Worm (Caenorhabditis elegans) whole organism, L4 larva: ENCODE results near the gene C16B8.4.

Experiments used
- F37D6.2 ChIP-seq: sonication (generic microtip); optimal IDR thresholded peaks from 2 replicates; lab custom pipeline; 2016; ENCODE audit warnings: mild to moderate bottlenecking, missing genetic modification characterization, missing compliant biosample characterization
- Y105C5A.15 ChIP-seq: fragments of 200-800 bp; sonication (Bioruptor generic); IDR thresholded peaks from 2 replicates; pipeline ENCODE4 v1.3.6; 2022; ENCODE audit warnings: missing genetic modification characterization, missing compliant biosample characterization
- Y5F2A.4 ChIP-seq: fragments of 200-800 bp; sonication (Bioruptor generic); optimal IDR thresholded peaks from 2 replicates; lab custom pipeline; 2018; ENCODE audit warnings: mild to moderate bottlenecking, missing genetic modification characterization, missing compliant biosample characterization
- Y75B8A.6 ChIP-seq: fragments of 200-800 bp; sonication (Bioruptor generic); IDR thresholded peaks from 2 replicates; pipeline ENCODE4 v1.3.6; 2022; ENCODE audit warnings: missing genetic modification reagents, missing genetic modification characterization, missing compliant biosample characterization
- ZK337.2 ChIP-seq: fragments of 200-800 bp; sonication (Bioruptor generic); IDR thresholded peaks from 2 replicates; pipeline ENCODE4 v1.3.6; 2022; ENCODE audit warnings: missing genetic modification reagents, missing genetic modification characterization, missing compliant biosample characterization
- ceh-28 ChIP-seq: fragments of 150-350 bp; optimal IDR thresholded peaks from 2 replicates; lab custom pipeline; 2014; ENCODE audit warnings: missing biosample characterization, missing genetic modification reagents, missing genetic modification characterization
- ceh-32 ChIP-seq: sonication (generic microtip); optimal IDR thresholded peaks from 2 replicates; lab custom pipeline; 2016; ENCODE audit warnings: mild to moderate bottlenecking, missing genetic modification characterization, missing compliant biosample characterization; ENCODE audit not compliant: poor library complexity
- ces-1 ChIP-seq: fragments of 150-350 bp; sonication (generic microtip); optimal IDR thresholded peaks from 4 replicates; lab custom pipeline; 2014; ENCODE audit warnings: missing biosample characterization, missing genetic modification reagents, missing genetic modification characterization
- cey-2 ChIP-seq: sonication (generic microtip); optimal IDR thresholded peaks from 3 replicates; lab custom pipeline; 2017; ENCODE audit warnings: missing genetic modification characterization, mild to moderate bottlenecking, missing compliant biosample characterization, antibody characterized with exemption, borderline replicate concordance; ENCODE audit not compliant: insufficient read depth
- ctbp-1 ChIP-seq: fragments of 200-800 bp; sonication (Bioruptor generic); IDR thresholded peaks from 2 replicates; pipeline ENCODE4 v1.3.6; 2022; ENCODE audit warnings: missing genetic modification reagents, missing genetic modification characterization, missing compliant biosample characterization
- daf-16 ChIP-seq, 3 experiments: sonication (generic microtip); optimal IDR thresholded peaks; 2 replicates each; lab custom pipeline; 2016 to 2017; ENCODE audit warnings: missing genetic modification characterization in 3 of 3, missing genetic modification reagents in 3 of 3, mild to moderate bottlenecking in 2 of 3, missing compliant biosample characterization in 2 of 3, missing biosample characterization in 1 of 3, moderate library complexity in 1 of 3
- dmd-6 ChIP-seq: fragments of 200-800 bp; sonication (Bioruptor generic); IDR thresholded peaks from 2 replicates; pipeline ENCODE4 v1.3.6; 2022; ENCODE audit warnings: missing genetic modification reagents, missing genetic modification characterization, missing compliant biosample characterization
- dmd-8 ChIP-seq: fragments of 200-800 bp; sonication (Bioruptor generic); IDR thresholded peaks from 2 replicates; pipeline ENCODE4 v1.3.6; 2022; ENCODE audit warnings: missing genetic modification characterization, missing compliant biosample characterization
- dpl-1 ChIP-seq: fragments of 150-350 bp; optimal IDR thresholded peaks from 2 replicates; lab custom pipeline; 2014; ENCODE audit warnings: missing biosample characterization, missing genetic modification reagents, missing genetic modification characterization
- egl-43 ChIP-seq: fragments of 200-800 bp; sonication (Bioruptor generic); IDR thresholded peaks from 2 replicates; pipeline ENCODE4 v1.3.6; 2022; ENCODE audit warnings: missing genetic modification reagents, missing genetic modification characterization, missing compliant biosample characterization
- fos-1 ChIP-seq: fragments of 150-350 bp; optimal IDR thresholded peaks from 2 replicates; lab custom pipeline; 2014; ENCODE audit warnings: missing biosample characterization, missing genetic modification characterization
- gei-8 ChIP-seq: fragments of 200-800 bp; sonication (Bioruptor generic); optimal IDR thresholded peaks from 2 replicates; lab custom pipeline; 2018; ENCODE audit warnings: mild to moderate bottlenecking, missing genetic modification characterization, missing compliant biosample characterization
- hlh-11 ChIP-seq: fragments of 200-800 bp; sonication (Bioruptor generic); optimal IDR thresholded peaks from 2 replicates; lab custom pipeline; 2018; ENCODE audit warnings: mild to moderate bottlenecking, missing genetic modification characterization, missing compliant biosample characterization
- hlh-30 ChIP-seq: sonication (generic microtip); optimal IDR thresholded peaks from 2 replicates; lab custom pipeline; 2017; ENCODE audit warnings: antibody characterized with exemption, mild to moderate bottlenecking, missing genetic modification characterization, missing compliant biosample characterization; ENCODE audit not compliant: insufficient read depth
- hmg-1.1 ChIP-seq: fragments of 200-800 bp; sonication (Bioruptor generic); IDR thresholded peaks from 2 replicates; pipeline ENCODE4 v1.3.6; 2022; ENCODE audit warnings: missing genetic modification reagents, missing genetic modification characterization, missing compliant biosample characterization
- jun-1 ChIP-seq: fragments of 150-350 bp; optimal IDR thresholded peaks from 2 replicates; lab custom pipeline; 2014; ENCODE audit warnings: missing biosample characterization, missing genetic modification reagents, missing genetic modification characterization
- lim-7 ChIP-seq: fragments of 200-800 bp; sonication (Bioruptor generic); IDR thresholded peaks from 2 replicates; pipeline ENCODE4 v1.3.6; 2022; ENCODE audit warnings: missing genetic modification characterization, missing compliant biosample characterization
- lin-29 ChIP-seq: fragments of 200-800 bp; sonication (Bioruptor generic); IDR thresholded peaks from 2 replicates; pipeline ENCODE4 v1.3.6; 2022; ENCODE audit warnings: missing genetic modification reagents, missing genetic modification characterization, missing compliant biosample characterization
- lsy-2 ChIP-seq, 2 experiments: fragments of 150-350 bp in 1 of 2; sonication (generic microtip) in 1 of 2; optimal IDR thresholded peaks; 2 replicates each; lab custom pipeline; 2014 to 2017; ENCODE audit warnings: missing biosample characterization in 2 of 2, missing genetic modification characterization in 2 of 2
- mdt-29 ChIP-seq: fragments of 200-800 bp; sonication (Bioruptor generic); IDR thresholded peaks from 2 replicates; pipeline ENCODE4 v1.3.6; 2022; ENCODE audit warnings: missing genetic modification reagents, missing genetic modification characterization, missing compliant biosample characterization
- mep-1 ChIP-seq: fragments of 150-350 bp; sonication (generic microtip); optimal IDR thresholded peaks from 3 replicates; lab custom pipeline; 2014; ENCODE audit warnings: missing biosample characterization, missing genetic modification characterization
- mxl-3 ChIP-seq: fragments of 200-800 bp; sonication (Bioruptor generic); optimal IDR thresholded peaks from 2 replicates; lab custom pipeline; 2018; ENCODE audit warnings: mild to moderate bottlenecking, missing genetic modification characterization, missing compliant biosample characterization
- nhr-237 ChIP-seq: sonication (generic microtip); optimal IDR thresholded peaks from 2 replicates; lab custom pipeline; 2017; ENCODE audit warnings: missing biosample characterization, missing genetic modification characterization
- nhr-28 ChIP-seq: fragments of 150-350 bp; optimal IDR thresholded peaks from 2 replicates; lab custom pipeline; 2014; ENCODE audit warnings: missing biosample characterization, missing genetic modification characterization
- nhr-41 ChIP-seq: fragments of 200-800 bp; sonication (Bioruptor generic); IDR thresholded peaks from 2 replicates; pipeline ENCODE4 v1.3.6; 2022; ENCODE audit warnings: missing genetic modification reagents, missing genetic modification characterization, missing compliant biosample characterization
- nhr-76 ChIP-seq: fragments of 150-350 bp; optimal IDR thresholded peaks from 2 replicates; lab custom pipeline; 2014; ENCODE audit warnings: missing biosample characterization, missing genetic modification characterization
- pha-4 ChIP-seq, 2 experiments: fragments of 150-350 bp in 1 of 2; fragments of 200-800 bp in 1 of 2; sonication (Bioruptor generic) in 1 of 2; IDR thresholded peaks in 1 of 2; optimal IDR thresholded peaks in 1 of 2; 2 replicates each; pipeline versions ENCODE4 v1.3.6 to Lab custom; 2014 to 2022; ENCODE audit warnings: missing genetic modification characterization in 2 of 2, missing genetic modification reagents in 2 of 2, missing biosample characterization in 1 of 2, missing compliant biosample characterization in 1 of 2
- pqm-1 ChIP-seq: sonication (generic microtip); optimal IDR thresholded peaks from 2 replicates; lab custom pipeline; 2017; ENCODE audit warnings: missing biosample characterization, missing genetic modification characterization
- rbr-2 ChIP-seq: sonication (generic microtip); optimal IDR thresholded peaks from 2 replicates; lab custom pipeline; 2016; ENCODE audit warnings: missing genotype, missing genetic modification characterization, missing compliant biosample characterization
- snpc-1.2 ChIP-seq: fragments of 200-800 bp; sonication (Bioruptor generic); IDR thresholded peaks from 2 replicates; pipeline ENCODE4 v1.3.6; 2022; ENCODE audit warnings: missing genetic modification reagents, missing genetic modification characterization, missing compliant biosample characterization
- spr-1 ChIP-seq: sonication (generic microtip); optimal IDR thresholded peaks from 2 replicates; lab custom pipeline; 2016; ENCODE audit warnings: mild to moderate bottlenecking, missing genetic modification characterization, missing compliant biosample characterization
- spr-3 ChIP-seq: fragments of 200-800 bp; sonication (Bioruptor generic); optimal IDR thresholded peaks from 2 replicates; lab custom pipeline; 2018; ENCODE audit warnings: mild to moderate bottlenecking, missing genetic modification characterization, missing compliant biosample characterization
- tra-1 ChIP-seq: fragments of 200-800 bp; sonication (Bioruptor generic); IDR thresholded peaks from 2 replicates; pipeline ENCODE4 v1.3.6; 2022; ENCODE audit warnings: missing genetic modification reagents, missing genetic modification characterization, missing compliant biosample characterization
- unc-62 ChIP-seq, 3 experiments: fragments of 150-350 bp in 1 of 3; sonication (generic microtip); optimal IDR thresholded peaks in 2 of 3; peaks in 1 of 3; 1 replicate in 1 of 3; 2 replicates in 2 of 3; lab custom pipeline; 2014 to 2017; ENCODE audit warnings: missing biosample characterization in 3 of 3, missing genetic modification characterization in 3 of 3, missing genetic modification reagents in 3 of 3, missing genotype in 1 of 3
- vab-7 ChIP-seq: fragments of 200-800 bp; sonication (Bioruptor generic); IDR thresholded peaks from 2 replicates; pipeline ENCODE4 v1.3.6; 2022; ENCODE audit warnings: missing genetic modification reagents, missing genetic modification characterization, missing compliant biosample characterization
- zfp-2 ChIP-seq: sonication (generic microtip); optimal IDR thresholded peaks from 2 replicates; lab custom pipeline; 2016; ENCODE audit warnings: mild to moderate bottlenecking, missing genetic modification characterization, missing compliant biosample characterization
- zfp-3 ChIP-seq: fragments of 200-800 bp; sonication (Bioruptor generic); conservative IDR thresholded peaks from 2 replicates; pipeline ENCODE4 v1.3.6; 2022; ENCODE audit warnings: missing genetic modification reagents, missing genetic modification characterization, missing compliant biosample characterization
- zip-2 ChIP-seq: fragments of 150-350 bp; optimal IDR thresholded peaks from 2 replicates; lab custom pipeline; 2014; ENCODE audit warnings: missing biosample characterization, missing genetic modification characterization
- ztf-7 ChIP-seq: fragments of 150-350 bp; optimal IDR thresholded peaks from 2 replicates; lab custom pipeline; 2014; ENCODE audit warnings: missing biosample characterization, missing genetic modification characterization

C16B8.4 gene

ce11 chrX:4003220-4003619 is 29.8 kb upstream of the C16B8.4 start, which contains the start of gene R02E12.12:
Gene R02E12.12 (plus strand): TSS chrX:4003520.
- TF ChIP-seq dpl-1 (GFP tag; lab: Kevin White, UChicago) (no peak), jun-1 (tag; lab: Kevin White, UChicago) (no peak), ceh-32 (no peak), mdt-29 (GFP tag; lab: Robert Waterston, UW) (no peak), spr-1 (tag; lab: Kevin White, UChicago) (no peak), ctbp-1 (GFP tag; lab: Robert Waterston, UW) (no peak), F37D6.2 (tag; lab: Kevin White, UChicago) (no peak), fos-1 (tag; lab: Kevin White, UChicago) (no peak), lin-29 (GFP tag; lab: Robert Waterston, UW) (no peak), nhr-41 (GFP tag; lab: Robert Waterston, UW) (no peak), hlh-11 (tag; lab: Kevin White, UChicago) (no peak)
- TF ChIP-seq, all 104 proteins: peak for 0

DNA sequence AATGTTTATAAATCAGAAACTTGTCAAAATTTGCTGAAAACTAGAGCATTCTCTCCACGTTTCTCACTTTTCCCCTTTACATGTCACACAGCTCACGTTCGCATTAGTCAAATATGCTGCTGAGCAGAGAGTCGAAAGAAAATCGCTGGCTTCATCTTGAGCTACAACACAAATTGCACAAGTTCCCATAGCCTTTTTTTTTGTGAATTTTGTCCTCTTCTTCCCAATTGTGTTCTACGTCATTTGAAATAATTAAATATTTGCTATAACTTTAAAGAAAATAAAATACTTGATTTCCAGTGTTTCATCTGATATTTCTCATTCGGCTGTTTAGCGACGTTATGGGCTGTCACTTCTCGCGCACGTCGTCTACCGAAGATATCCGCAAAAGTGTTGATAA is 23.6 kb upstream of the C16B8.4 start, which contains the start of gene R02E12.5:
R02E12.5 (plus strand) TSS at position 301 of the 400 bp plus-strand sequence.
- TF ChIP-seq unc-62 (GFP tag; optimal IDR thresholded peaks at IDR 0.05 in 1 of 2; lab: Kevin White, UChicago) (peak in 1 of 2 experiments; percentile 0), unc-62 (tag; optimal IDR thresholded peaks at IDR 0.05; lab: Kevin White, UChicago) (no peak), jun-1 (tag; lab: Kevin White, UChicago) (no peak)

DNA sequence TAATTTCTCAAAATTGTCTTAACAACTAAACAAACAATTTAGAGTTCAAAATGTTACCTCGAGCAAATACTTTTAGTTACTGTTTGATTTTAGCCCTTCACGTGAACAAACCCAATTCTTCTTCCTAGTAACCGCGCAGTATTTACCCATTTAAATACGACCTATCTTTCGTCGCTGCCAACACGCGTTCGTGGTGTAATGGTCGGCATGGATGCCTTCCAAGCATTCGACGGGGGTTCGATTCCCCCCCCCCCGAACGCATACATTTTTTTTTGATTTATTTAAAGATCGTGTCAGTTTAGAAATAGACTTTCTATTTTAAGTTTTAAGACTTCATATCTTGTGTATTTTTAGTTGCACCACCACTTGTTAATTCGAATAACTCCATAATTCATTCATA is 21.0 kb upstream of the C16B8.4 start:
- TF ChIP-seq gei-8 (peak; percentile 20), spr-3 (GFP tag; lab: Kevin White, UChicago) (peak; percentile 19), zfp-2 (tag; lab: Kevin White, UChicago) (no peak), mxl-3 (GFP tag; lab: Kevin White, UChicago) (peak; percentile 18), fos-1 (tag; lab: Kevin White, UChicago) (no peak), lim-7 (GFP tag; lab: Robert Waterston, UW) (0 out of 2 replicates have a peak, but pooled peaks have one; percentile 50), nhr-28 (tag; lab: Kevin White, UChicago) (no peak), tra-1 (GFP tag; lab: Robert Waterston, UW) (0 out of 2 replicates have a peak, but pooled peaks have one; percentile 20), hlh-30 (peak; percentile 33), ces-1 (GFP tag; lab: Kevin White, UChicago) (no peak), nhr-76 (no peak), snpc-1.2 (GFP tag; lab: Robert Waterston, UW) (no peak), Y75B8A.6 (GFP tag; lab: Robert Waterston, UW) (no peak), ztf-7 (peak; percentile 4), zfp-3 (GFP tag; lab: Robert Waterston, UW) (0 out of 2 replicates have a peak, but pooled peaks have one; percentile 40), Y105C5A.15 (0 out of 2 replicates have a peak, but pooled peaks have one; percentile 61), ceh-28 (tag; lab: Kevin White, UChicago) (no peak), nhr-237 (tag; lab: Kevin White, UChicago) (no peak), ZK337.2 (GFP tag; lab: Robert Waterston, UW) (no peak), pqm-1 (no peak), cey-2 (no peak), pha-4 (GFP tag; IDR thresholded peaks at IDR 0.05; lab: Robert Waterston, UW) (peak; percentile 25; the same call in 1 of the 2 replicates), pha-4 (tag; optimal IDR thresholded peaks at IDR 0.05; lab: Kevin White, UChicago) (no peak), egl-43 (GFP tag; lab: Robert Waterston, UW) (peak; percentile 80), Y5F2A.4 (GFP tag; lab: Kevin White, UChicago) (no peak), vab-7 (peak; percentile 51; the same call in 1 of the 2 replicates), dmd-6 (GFP tag; lab: Robert Waterston, UW) (peak; percentile 29; the same call in 1 of the 2 replicates), rbr-2 (tag; lab: Kevin White, UChicago) (peak; percentile 36), dmd-8 (0 out of 2 replicates have a peak, but pooled peaks have one; percentile 36), lsy-2 (tag; optimal IDR thresholded peaks at IDR 0.05; lab: Kevin White, UChicago) (no peak), daf-16 (GFP tag; optimal IDR thresholded peaks at IDR 0.05; lab: Kevin White, UChicago) (peak in 1 of 2 experiments; percentile 29), daf-16 (tag; optimal IDR thresholded peaks at IDR 0.05; lab: Kevin White, UChicago) (no peak), nhr-41 (GFP tag; lab: Robert Waterston, UW) (no peak), mep-1 (tag; lab: Kevin White, UChicago) (peak; percentile 25), hmg-1.1 (GFP tag; lab: Robert Waterston, UW) (peak; percentile 63), zip-2 (no peak)
